Worm (Caenorhabditis elegans): Measurements from ENCODE around the gene F01G4.6.

The F01G4.6 gene

DNA sequence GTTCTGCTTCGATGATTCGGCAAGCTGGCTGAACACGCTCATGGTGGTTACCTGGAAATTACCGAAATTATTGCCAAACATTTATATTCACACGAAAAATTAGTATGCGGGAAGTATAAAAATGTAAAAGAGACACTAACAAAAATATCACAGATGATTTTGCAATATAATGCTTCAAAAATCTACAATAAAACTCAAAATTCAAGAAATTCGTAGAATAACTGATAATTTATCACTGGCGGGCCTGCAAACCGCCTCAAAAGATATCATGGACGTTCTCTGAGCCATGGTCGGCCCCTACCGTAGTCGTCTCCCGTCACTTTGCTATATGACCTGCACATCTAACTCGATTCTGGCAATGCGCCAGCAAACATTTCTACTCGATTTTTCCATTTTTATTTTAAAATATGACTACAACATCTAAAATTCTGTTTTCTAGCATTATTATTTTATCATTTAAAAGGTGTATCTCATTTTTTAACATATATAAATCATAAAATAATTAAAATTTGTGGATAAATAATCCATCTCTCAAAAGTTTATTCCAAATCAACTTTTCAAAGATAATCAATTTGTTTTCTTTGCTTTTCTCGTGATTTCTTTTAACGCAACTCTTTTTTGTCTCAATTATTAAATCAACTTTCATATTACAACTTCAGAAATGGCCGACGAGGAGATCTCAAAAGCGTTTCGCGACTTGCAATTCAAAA lies at the start of gene F01G4.6, which contains the start of gene pfd-1:
F01G4.6 (minus strand) TSS at position 51 of the 710 bp plus-strand sequence.
pfd-1 (plus strand) TSS at position 660 of the 710 bp plus-strand sequence.
- TF ChIP-seq nhr-77 (tag; optimal IDR thresholded peaks at IDR 0.05) (peak; percentile 92), nhr-28 (tag; optimal IDR thresholded peaks at IDR 0.05) (no peak), snu-23 (GFP tag; optimal IDR thresholded peaks at IDR 0.05) (peak; percentile 97), elt-2 (tag; optimal IDR thresholded peaks at IDR 0.05) (peak; percentile 84), efl-1 (optimal IDR thresholded peaks at IDR 0.05) (peak; percentile 89 to 92), efl-1 (GFP tag; optimal IDR thresholded peaks at IDR 0.05 in 1 of 2) (peak; percentile 81 to 98), sox-4 (tag; optimal IDR thresholded peaks at IDR 0.05) (peak; percentile 68), blmp-1 (tag; optimal IDR thresholded peaks at IDR 0.05) (peak; percentile 88), zip-4 (GFP tag; optimal IDR thresholded peaks at IDR 0.05) (peak; percentile 83), pax-3 (tag; optimal IDR thresholded peaks at IDR 0.05) (peak; percentile 91), Y116A8C.19 (tag; optimal IDR thresholded peaks at IDR 0.05; ENCODE audit: borderline replicate concordance) (no peak), mdl-1 (tag; optimal IDR thresholded peaks at IDR 0.05) (peak in 1 of 2 experiments; percentile 82), nhr-71 (tag; optimal IDR thresholded peaks at IDR 0.05) (peak; percentile 97), unc-30 (tag; optimal IDR thresholded peaks at IDR 0.05) (no peak), nhr-76 (tag; optimal IDR thresholded peaks at IDR 0.05) (no peak), unc-130 (tag; optimal IDR thresholded peaks at IDR 0.05) (peak; percentile 99), nhr-47 (tag; optimal IDR thresholded peaks at IDR 0.05) (peak; percentile 96), ceh-63 (GFP tag; optimal IDR thresholded peaks at IDR 0.05) (no peak), jun-1 (tag; optimal IDR thresholded peaks at IDR 0.05) (peak; percentile 91), vab-15 (tag; optimal IDR thresholded peaks at IDR 0.05) (peak; percentile 83), hlh-4 (tag; optimal IDR thresholded peaks at IDR 0.05) (no peak), nhr-12 (tag; optimal IDR thresholded peaks at IDR 0.05) (no peak), irx-1 (tag; optimal IDR thresholded peaks at IDR 0.05) (peak; percentile 81), C34B4.2 (tag; optimal IDR thresholded peaks at IDR 0.05) (peak; percentile 53), ztf-11 (tag; optimal IDR thresholded peaks at IDR 0.05) (peak in 1 of 2 experiments; percentile 81), nhr-20 (tag; optimal IDR thresholded peaks at IDR 0.05) (peak; percentile 97), egl-27 (tag; optimal IDR thresholded peaks at IDR 0.05) (no peak), nhr-85 (tag) (peak; percentile 96), ceh-88 (GFP tag; IDR thresholded peaks at IDR 0.05) (peak; percentile 91), nhr-237 (tag; optimal IDR thresholded peaks at IDR 0.05) (peak; percentile 85), swsn-7 (tag; optimal IDR thresholded peaks at IDR 0.05) (peak; percentile 95), mep-1 (tag; optimal IDR thresholded peaks at IDR 0.05) (peak; percentile 92), C04F5.9 (tag; optimal IDR thresholded peaks at IDR 0.05) (peak; percentile 83), fkh-10 (GFP tag; optimal IDR thresholded peaks at IDR 0.05) (peak; percentile 89), lin-39 (tag; optimal IDR thresholded peaks at IDR 0.05) (peak; percentile 58), ets-5 (GFP tag; IDR thresholded peaks at IDR 0.05) (no peak), F16B12.6 (tag; optimal IDR thresholded peaks at IDR 0.05) (peak; percentile 73), lin-15B (tag; optimal IDR thresholded peaks at IDR 0.05) (peak; percentile 86), egl-13 (tag; optimal IDR thresholded peaks at IDR 0.05) (peak; percentile 89), rnt-1 (tag; optimal IDR thresholded peaks at IDR 0.05) (peak; percentile 93), zag-1 (tag; optimal IDR thresholded peaks at IDR 0.05) (peak; percentile 97), lin-13 (GFP tag; optimal IDR thresholded peaks at IDR 0.05) (peak; percentile 93), nhr-19 (GFP tag; conservative IDR thresholded peaks at IDR 0.05) (peak; percentile 100), C16A3.4 (tag; optimal IDR thresholded peaks at IDR 0.05) (peak; percentile 95), hpl-2 (GFP tag; optimal IDR thresholded peaks at IDR 0.05) (peak; percentile 51), ztf-4 (tag; optimal IDR thresholded peaks at IDR 0.05) (peak; percentile 89), hlh-17 (GFP tag; optimal IDR thresholded peaks at IDR 0.05; ENCODE audit: borderline replicate concordance) (no peak), pqm-1 (tag; optimal IDR thresholded peaks at IDR 0.05) (no peak), unc-62 (GFP tag; optimal IDR thresholded peaks at IDR 0.05) (no peak), sup-37 (GFP tag; optimal IDR thresholded peaks at IDR 0.05) (peak; percentile 37), pag-3 (tag; optimal IDR thresholded peaks at IDR 0.05; ENCODE audit: borderline replicate concordance, insufficient read depth) (peak; percentile 71), sptf-1 (tag; optimal IDR thresholded peaks at IDR 0.05) (no peak)

Measured in whole organism, L1 larva.